Worm (Caenorhabditis elegans) whole organism, late embryonic: ENCODE measurements around the gene F09F9.1.
A peak's percentile ranks its signal among the peaks of the same experiment; 100 is the strongest.

Experiments used
- C38D4.7 ChIP-seq: fragments of 200-800 bp; sonication (Bioruptor generic); optimal IDR thresholded peaks from 2 replicates; lab custom pipeline; 2018; ENCODE audit warnings: mild to moderate bottlenecking, missing genetic modification characterization, moderate library complexity, missing compliant biosample characterization
- F13H6.1 ChIP-seq: sonication (generic microtip); optimal IDR thresholded peaks from 2 replicates; lab custom pipeline; 2016; ENCODE audit warnings: missing genetic modification characterization, missing compliant biosample characterization
- K02D7.2 ChIP-seq: sonication (generic microtip); optimal IDR thresholded peaks from 2 replicates; lab custom pipeline; 2017; ENCODE audit warnings: mild to moderate bottlenecking, missing genetic modification characterization, missing compliant biosample characterization
- Y22D7AL.16 ChIP-seq: sonication (generic microtip); optimal IDR thresholded peaks from 2 replicates; lab custom pipeline; 2016; ENCODE audit warnings: missing genetic modification characterization, missing compliant biosample characterization
- ama-1 ChIP-seq: fragments of 150-350 bp; optimal IDR thresholded peaks from 2 replicates; lab custom pipeline; 2014
- ceh-18 ChIP-seq: sonication (generic microtip); optimal IDR thresholded peaks from 2 replicates; lab custom pipeline; 2016; ENCODE audit warnings: missing genetic modification characterization, missing compliant biosample characterization
- ceh-19 ChIP-seq: fragments of 200-800 bp; sonication (Bioruptor generic); optimal IDR thresholded peaks from 2 replicates; lab custom pipeline; 2018; ENCODE audit warnings: mild to moderate bottlenecking, missing genetic modification characterization, missing compliant biosample characterization
- ceh-2 ChIP-seq: sonication (generic microtip); optimal IDR thresholded peaks from 2 replicates; lab custom pipeline; 2016; ENCODE audit warnings: missing genotype, missing genetic modification characterization, missing compliant biosample characterization
- ceh-24 ChIP-seq: sonication (generic microtip); optimal IDR thresholded peaks from 2 replicates; lab custom pipeline; 2016; ENCODE audit warnings: mild to moderate bottlenecking, missing genetic modification characterization, missing compliant biosample characterization
- ceh-31 ChIP-seq: sonication (generic microtip); optimal IDR thresholded peaks from 2 replicates; lab custom pipeline; 2016; ENCODE audit warnings: missing genetic modification characterization, missing compliant biosample characterization
- ceh-48 ChIP-seq: sonication (generic microtip); optimal IDR thresholded peaks from 2 replicates; lab custom pipeline; 2016; ENCODE audit warnings: missing genetic modification characterization, inconsistent platforms, missing compliant biosample characterization
- che-1 ChIP-seq: sonication (generic microtip); optimal IDR thresholded peaks from 2 replicates; lab custom pipeline; 2016; ENCODE audit warnings: mild to moderate bottlenecking, missing genetic modification characterization, missing compliant biosample characterization
- elt-4 ChIP-seq: sonication (generic microtip); optimal IDR thresholded peaks from 2 replicates; lab custom pipeline; 2016; ENCODE audit warnings: missing genetic modification characterization, missing compliant biosample characterization
- ets-4 ChIP-seq: sonication (generic microtip); optimal IDR thresholded peaks from 2 replicates; lab custom pipeline; 2016; ENCODE audit warnings: missing genetic modification characterization, missing compliant biosample characterization
- eyg-1 ChIP-seq: sonication (generic microtip); optimal IDR thresholded peaks from 2 replicates; lab custom pipeline; 2016; ENCODE audit warnings: missing genotype, missing genetic modification characterization, missing compliant biosample characterization
- fax-1 ChIP-seq: sonication (generic microtip); optimal IDR thresholded peaks from 2 replicates; lab custom pipeline; 2016; ENCODE audit warnings: missing genotype, missing genetic modification characterization, missing compliant biosample characterization
- hlh-15 ChIP-seq: sonication (generic microtip); optimal IDR thresholded peaks from 2 replicates; lab custom pipeline; 2016; ENCODE audit warnings: missing genetic modification characterization, missing compliant biosample characterization
- hlh-30 ChIP-seq: sonication (generic microtip); optimal IDR thresholded peaks from 2 replicates; lab custom pipeline; 2017; ENCODE audit warnings: antibody characterized with exemption, missing genetic modification characterization, missing compliant biosample characterization; ENCODE audit not compliant: insufficient read depth
- nfya-1 ChIP-seq: sonication (generic microtip); optimal IDR thresholded peaks from 2 replicates; lab custom pipeline; 2017; ENCODE audit warnings: missing genetic modification characterization, mild to moderate bottlenecking, missing compliant biosample characterization, antibody characterized with exemption, moderate library complexity
- nhr-11 ChIP-seq: fragments of 150-350 bp; optimal IDR thresholded peaks from 2 replicates; lab custom pipeline; 2014; ENCODE audit warnings: missing biosample characterization, missing genetic modification characterization
- nhr-232 ChIP-seq: sonication (generic microtip); optimal IDR thresholded peaks from 2 replicates; lab custom pipeline; 2016; ENCODE audit warnings: missing genetic modification characterization, missing compliant biosample characterization
- npax-4 ChIP-seq: sonication (generic microtip); optimal IDR thresholded peaks from 2 replicates; lab custom pipeline; 2016; ENCODE audit warnings: missing genetic modification characterization, missing compliant biosample characterization
- pha-2 ChIP-seq: sonication (generic microtip); optimal IDR thresholded peaks from 2 replicates; lab custom pipeline; 2017; ENCODE audit warnings: mild to moderate bottlenecking, missing genetic modification characterization, missing compliant biosample characterization
- pqm-1 ChIP-seq: sonication (generic microtip); optimal IDR thresholded peaks from 2 replicates; lab custom pipeline; 2016; ENCODE audit warnings: missing genetic modification characterization, missing compliant biosample characterization
- pros-1 ChIP-seq: fragments of 150-350 bp; optimal IDR thresholded peaks from 2 replicates; lab custom pipeline; 2014; ENCODE audit warnings: missing biosample characterization, missing genetic modification reagents, missing genetic modification characterization
- rnt-1 ChIP-seq: sonication (generic microtip); optimal IDR thresholded peaks from 2 replicates; lab custom pipeline; 2016; ENCODE audit warnings: missing genetic modification characterization, missing compliant biosample characterization
- sdc-2 ChIP-seq: sonication (generic microtip); optimal IDR thresholded peaks from 2 replicates; lab custom pipeline; 2016; ENCODE audit warnings: missing genotype, missing genetic modification characterization, missing compliant biosample characterization
- sox-4 ChIP-seq: sonication (generic microtip); optimal IDR thresholded peaks from 2 replicates; lab custom pipeline; 2017; ENCODE audit warnings: mild to moderate bottlenecking, missing genetic modification characterization, inconsistent platforms, missing compliant biosample characterization
- syd-9 ChIP-seq: sonication (generic microtip); optimal IDR thresholded peaks from 2 replicates; lab custom pipeline; 2016; ENCODE audit warnings: mild to moderate bottlenecking, missing genetic modification characterization, moderate library complexity, missing compliant biosample characterization
- tbx-2 ChIP-seq: sonication (generic microtip); optimal IDR thresholded peaks from 2 replicates; lab custom pipeline; 2016; ENCODE audit warnings: missing genetic modification characterization, missing compliant biosample characterization
- tbx-7 ChIP-seq: sonication (generic microtip); optimal IDR thresholded peaks from 2 replicates; lab custom pipeline; 2016; ENCODE audit warnings: missing genotype, missing genetic modification characterization, missing compliant biosample characterization
- ttx-3 ChIP-seq: sonication (generic microtip); optimal IDR thresholded peaks from 2 replicates; lab custom pipeline; 2016; ENCODE audit warnings: missing genetic modification reagents, missing genetic modification characterization, missing compliant biosample characterization
- unc-55 ChIP-seq: sonication (generic microtip); optimal IDR thresholded peaks from 2 replicates; lab custom pipeline; 2017; ENCODE audit warnings: missing biosample characterization, missing genetic modification reagents, missing genetic modification characterization
- zip-5 ChIP-seq: sonication (generic microtip); optimal IDR thresholded peaks from 2 replicates; lab custom pipeline; 2016; ENCODE audit warnings: missing genetic modification characterization, missing compliant biosample characterization
- ztf-16 ChIP-seq: sonication (generic microtip); optimal IDR thresholded peaks from 2 replicates; lab custom pipeline; 2017; ENCODE audit warnings: missing genetic modification characterization, missing compliant biosample characterization

F09F9.1 gene

ce11 chrX:4115026-4115425 is at the start of gene F09F9.1:
Gene F09F9.1 (plus strand): TSS chrX:4115326.
- TF ChIP-seq pqm-1 (no peak), hlh-15 (tag; lab: Kevin White, UChicago) (no peak), sdc-2 (tag; lab: Kevin White, UChicago) (no peak), ceh-18 (tag; lab: Kevin White, UChicago) (no peak), F13H6.1 (no peak), elt-4 (tag; lab: Kevin White, UChicago) (no peak), ztf-16 (tag; lab: Kevin White, UChicago) (no peak), syd-9 (tag; lab: Kevin White, UChicago) (no peak), pros-1 (tag; lab: Kevin White, UChicago) (no peak), fax-1 (no peak), unc-55 (GFP tag; lab: Kevin White, UChicago) (no peak), ceh-24 (tag; lab: Kevin White, UChicago) (no peak), ceh-48 (no peak), Y22D7AL.16 (tag; lab: Kevin White, UChicago) (no peak), ama-1 (lab: Kevin White, UChicago) (no peak), nhr-11 (tag; lab: Kevin White, UChicago) (no peak), sox-4 (no peak)

- TF ChIP-seq ama-1 (lab: Kevin White, UChicago), result no peak
- TF ChIP-seq pqm-1, result no peak
- TF ChIP-seq ceh-18 (tag; lab: Kevin White, UChicago), result peak; percentile 16
- no peak for TF ChIP-seq K02D7.2
- TF ChIP-seq ttx-3 (tag; lab: Kevin White, UChicago), result no peak
- peak; percentile 45 for TF ChIP-seq rnt-1
- TF ChIP-seq che-1 (tag; lab: Kevin White, UChicago), result no peak
- no peak for TF ChIP-seq Y22D7AL.16 (tag; lab: Kevin White, UChicago)
- no peak for TF ChIP-seq hlh-30 (tag; lab: Kevin White, UChicago)
- peak; percentile 84 for TF ChIP-seq unc-55 (GFP tag; lab: Kevin White, UChicago)
Measured at ce11 chrX:4068180-4068579, 46.9 kb upstream of the F09F9.1 start.

ce11 chrX:4072501-4072900 is 42.6 kb upstream of the F09F9.1 start:
- TF ChIP-seq npax-4 (tag; lab: Kevin White, UChicago) (no peak), unc-55 (GFP tag; lab: Kevin White, UChicago) (peak; percentile 92)

- TF ChIP-seq unc-55 (GFP tag; lab: Kevin White, UChicago) (peak; percentile 69), pha-2 (tag; lab: Kevin White, UChicago) (no peak)
- TF ChIP-seq, all 69 proteins: peak for 1
Measured at ce11 chrX:4075934-4076333, 39.2 kb upstream of the F09F9.1 start.

DNA sequence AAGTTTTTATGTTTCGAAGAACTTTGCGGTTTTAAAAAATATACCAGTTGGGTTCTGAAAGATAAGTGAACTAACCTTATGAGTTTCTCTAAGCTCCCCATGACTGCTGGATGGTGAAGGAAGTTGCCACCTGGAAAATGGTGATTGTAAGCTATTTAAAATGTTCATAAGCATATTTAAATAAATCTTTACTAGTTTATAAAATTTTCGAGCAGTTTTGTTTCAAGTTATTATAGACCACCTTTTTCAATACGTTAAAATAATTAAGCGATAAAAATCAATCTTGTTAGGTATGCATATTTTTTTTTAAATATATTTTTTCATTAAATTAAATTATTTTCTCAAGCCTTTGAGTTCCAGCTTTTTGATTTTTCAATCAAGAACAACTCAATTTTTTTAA is 35.9 kb upstream of the F09F9.1 start, which contains the start of gene T06F4.1:
Gene T06F4.1 (minus strand): TSS at position 101 of the 400 bp plus-strand sequence.
- TF ChIP-seq pros-1 (tag; lab: Kevin White, UChicago) (no peak), ceh-2 (tag; lab: Kevin White, UChicago) (no peak), K02D7.2 (no peak), syd-9 (tag; lab: Kevin White, UChicago) (no peak), nhr-11 (tag; lab: Kevin White, UChicago) (no peak), eyg-1 (tag; lab: Kevin White, UChicago) (no peak), fax-1 (no peak), nfya-1 (tag; lab: Kevin White, UChicago) (no peak), ztf-16 (tag; lab: Kevin White, UChicago) (no peak), ets-4 (tag; lab: Kevin White, UChicago) (no peak), tbx-2 (no peak), elt-4 (tag; lab: Kevin White, UChicago) (no peak), nhr-232 (no peak), C38D4.7 (GFP tag; lab: Kevin White, UChicago) (no peak), tbx-7 (tag; lab: Kevin White, UChicago) (no peak), sox-4 (no peak), ama-1 (lab: Kevin White, UChicago) (no peak), ceh-19 (GFP tag; lab: Kevin White, UChicago) (no peak), ceh-31 (no peak), zip-5 (no peak)
